Fruit fly (Drosophila melanogaster) whole organism, embryonic: ENCODE measurements around the gene Scox.

Experiments used
- Ada2b ChIP-seq: fragments of 200-800 bp; sonication (Bioruptor generic); IDR thresholded peaks from 2 replicates; pipeline ENCODE4 v1.3.6; 2022; ENCODE audit warnings: missing biosample characterization, missing genetic modification characterization
- Aef1 ChIP-seq: fragments of 200-800 bp; sonication (Bioruptor generic); IDR thresholded peaks from 3 replicates; pipeline ENCODE4 v1.3.6; 2022; ENCODE audit warnings: missing biosample characterization, missing genetic modification characterization
- CG15601 ChIP-seq: fragments of 200-800 bp; sonication (Bioruptor generic); optimal IDR thresholded peaks from 3 replicates; lab custom pipeline; 2019; ENCODE audit warnings: missing biosample characterization, mild to moderate bottlenecking, missing genetic modification characterization, moderate library complexity
- CG16813 ChIP-seq: fragments of 200-800 bp; sonication (Bioruptor generic); IDR thresholded peaks from 3 replicates; pipeline ENCODE4 v1.3.6; 2022; ENCODE audit warnings: missing biosample characterization, missing genetic modification characterization; ENCODE audit not compliant: partially characterized antibody
- CG18262 ChIP-seq: fragments of 200-800 bp; optimal IDR thresholded peaks from 3 replicates; lab custom pipeline; 2019; ENCODE audit warnings: missing biosample characterization, mild to moderate bottlenecking, missing genetic modification characterization, moderate library complexity
- CG31388 ChIP-seq: fragments of 200-800 bp; sonication (Bioruptor generic); optimal IDR thresholded peaks from 2 replicates; lab custom pipeline; 2016; ENCODE audit warnings: missing biosample characterization, missing genetic modification characterization
- CG31441 ChIP-seq: fragments of 200-800 bp; sonication (Bioruptor generic); IDR thresholded peaks from 2 replicates; pipeline ENCODE4 v1.3.6; 2022; ENCODE audit warnings: missing biosample characterization, missing genetic modification characterization
- CG42726 ChIP-seq: fragments of 200-800 bp; sonication (Bioruptor generic); IDR thresholded peaks from 2 replicates; pipeline ENCODE4 v1.3.6; 2022; ENCODE audit warnings: missing biosample characterization, missing genetic modification characterization; ENCODE audit not compliant: partially characterized antibody
- CG5245 ChIP-seq: fragments of 200-800 bp; sonication (Bioruptor generic); optimal IDR thresholded peaks from 3 replicates; lab custom pipeline; 2016; ENCODE audit warnings: missing biosample characterization, missing genetic modification characterization
- CG6175 ChIP-seq: fragments of 200-800 bp; sonication (Bioruptor generic); IDR thresholded peaks from 3 replicates; pipeline ENCODE4 v1.3.6; 2022; ENCODE audit warnings: missing biosample characterization, missing genetic modification characterization
- CG7357 ChIP-seq: fragments of 200-800 bp; sonication (Bioruptor generic); IDR thresholded peaks from 3 replicates; pipeline ENCODE4 v1.3.6; 2022; ENCODE audit warnings: missing biosample characterization, missing genetic modification characterization
- CG7372 ChIP-seq: fragments of 200-800 bp; sonication (Bioruptor generic); IDR thresholded peaks from 2 replicates; pipeline ENCODE4 v1.3.6; 2022; ENCODE audit warnings: missing biosample characterization, missing genetic modification characterization
- CG7556 ChIP-seq: fragments of 200-800 bp; sonication (Bioruptor generic); optimal IDR thresholded peaks from 2 replicates; lab custom pipeline; 2017; ENCODE audit warnings: missing biosample characterization, mild to moderate bottlenecking, missing genetic modification characterization
- CG7745 ChIP-seq: fragments of 200-800 bp; sonication (Bioruptor generic); optimal IDR thresholded peaks from 2 replicates; lab custom pipeline; 2018; ENCODE audit warnings: missing biosample characterization, mild to moderate bottlenecking, missing genetic modification characterization, moderate library complexity
- CG7839 ChIP-seq: fragments of 200-800 bp; sonication (Bioruptor generic); optimal IDR thresholded peaks from 3 replicates; lab custom pipeline; 2018; ENCODE audit warnings: missing biosample characterization, mild to moderate bottlenecking, missing genetic modification characterization, moderate library complexity
- CG8089 ChIP-seq: fragments of 200-800 bp; sonication (Bioruptor generic); optimal IDR thresholded peaks from 3 replicates; lab custom pipeline; 2016; ENCODE audit warnings: missing biosample characterization, missing genetic modification characterization
- CG8478 ChIP-seq: fragments of >200 bp; optimal IDR thresholded peaks from 2 replicates; lab custom pipeline; 2018
- ERR ChIP-seq: fragments of 200-800 bp; sonication (Bioruptor generic); optimal IDR thresholded peaks from 2 replicates; lab custom pipeline; 2016; ENCODE audit warnings: missing biosample characterization, missing genetic modification characterization
- Ets97D ChIP-seq: fragments of 200-800 bp; sonication (Bioruptor generic); optimal IDR thresholded peaks from 3 replicates; lab custom pipeline; 2016; ENCODE audit warnings: missing biosample characterization, missing genetic modification characterization
- Fer1 ChIP-seq: fragments of 200-800 bp; sonication (Bioruptor generic); optimal IDR thresholded peaks from 2 replicates; lab custom pipeline; 2017; ENCODE audit warnings: missing biosample characterization, mild to moderate bottlenecking, missing genetic modification characterization
- H15 ChIP-seq: fragments of 200-800 bp; sonication (Bioruptor generic); IDR thresholded peaks from 3 replicates; pipeline ENCODE4 v1.3.6; 2022; ENCODE audit warnings: missing biosample characterization, missing genetic modification characterization
- Hmr ChIP-seq: fragments of 200-800 bp; sonication (Bioruptor generic); optimal IDR thresholded peaks from 3 replicates; lab custom pipeline; 2017; ENCODE audit warnings: mild to moderate bottlenecking, missing biosample characterization, missing genetic modification reagents, missing genetic modification characterization
- Hr3 ChIP-seq: fragments of 200-800 bp; sonication (Bioruptor generic); optimal IDR thresholded peaks from 3 replicates; lab custom pipeline; 2016; ENCODE audit warnings: missing biosample characterization, missing genetic modification characterization
- Max ChIP-seq: fragments of 200-800 bp; sonication (Bioruptor generic); optimal IDR thresholded peaks from 2 replicates; lab custom pipeline; 2016; ENCODE audit warnings: missing biosample characterization, mild to moderate bottlenecking, missing genetic modification characterization
- Nf-YB ChIP-seq: fragments of 200-800 bp; sonication (Bioruptor generic); optimal IDR thresholded peaks from 3 replicates; lab custom pipeline; 2019; ENCODE audit warnings: missing biosample characterization, mild to moderate bottlenecking, missing genetic modification characterization, moderate library complexity
- Rx ChIP-seq: fragments of 200-800 bp; sonication (Bioruptor generic); IDR thresholded peaks from 2 replicates; pipeline ENCODE4 v1.3.6; 2022; ENCODE audit warnings: missing biosample characterization, missing genetic modification characterization
- Sox102F ChIP-seq: fragments of 200-800 bp; sonication (Bioruptor generic); optimal IDR thresholded peaks from 2 replicates; lab custom pipeline; 2018; ENCODE audit warnings: missing biosample characterization, mild to moderate bottlenecking, missing genetic modification characterization, moderate library complexity
- ap ChIP-seq: fragments of 200-800 bp; sonication (Bioruptor generic); IDR thresholded peaks from 2 replicates; pipeline ENCODE4 v1.3.6; 2022; ENCODE audit warnings: missing biosample characterization, missing genetic modification characterization
- ara ChIP-seq: fragments of 200-800 bp; sonication (Bioruptor generic); IDR thresholded peaks from 2 replicates; pipeline ENCODE4 v1.3.6; 2022; ENCODE audit warnings: missing biosample characterization, missing genetic modification characterization
- ato ChIP-seq: fragments of 200-800 bp; sonication (Bioruptor generic); IDR thresholded peaks from 2 replicates; pipeline ENCODE4 v1.3.6; 2022; ENCODE audit warnings: missing biosample characterization, missing genetic modification characterization; ENCODE audit not compliant: partially characterized antibody
- bcd ChIP-seq: fragments of 200-800 bp; sonication (Bioruptor generic); optimal IDR thresholded peaks from 2 replicates; lab custom pipeline; 2017; ENCODE audit warnings: missing biosample characterization, mild to moderate bottlenecking, missing genetic modification characterization
- btn ChIP-seq: fragments of 200-800 bp; sonication (Bioruptor generic); optimal IDR thresholded peaks from 2 replicates; lab custom pipeline; 2016; ENCODE audit warnings: missing biosample characterization, missing genetic modification characterization
- chn ChIP-seq: fragments of 200-800 bp; sonication (Bioruptor generic); optimal IDR thresholded peaks from 2 replicates; lab custom pipeline; 2016; ENCODE audit warnings: missing biosample characterization, missing genetic modification characterization
- dmrt11E ChIP-seq: fragments of 200-800 bp; sonication (Bioruptor generic); optimal IDR thresholded peaks from 3 replicates; lab custom pipeline; 2018; ENCODE audit warnings: missing biosample characterization, mild to moderate bottlenecking, missing genetic modification characterization, moderate library complexity
- emc ChIP-seq: fragments of 200-800 bp; sonication (Bioruptor generic); optimal IDR thresholded peaks from 2 replicates; lab custom pipeline; 2016; ENCODE audit warnings: missing biosample characterization, missing genetic modification characterization
- exex ChIP-seq: fragments of 200-800 bp; sonication (Bioruptor generic); optimal IDR thresholded peaks from 4 replicates; lab custom pipeline; 2018; ENCODE audit warnings: missing biosample characterization, mild to moderate bottlenecking, missing genetic modification characterization, moderate library complexity
- fd64A ChIP-seq: fragments of 200-800 bp; sonication (Bioruptor generic); optimal IDR thresholded peaks from 3 replicates; lab custom pipeline; 2018; ENCODE audit warnings: missing biosample characterization, mild to moderate bottlenecking, missing genetic modification characterization
- fu2 ChIP-seq: fragments of 200-800 bp; sonication (Bioruptor generic); optimal IDR thresholded peaks from 2 replicates; lab custom pipeline; 2016; ENCODE audit warnings: missing biosample characterization, missing genetic modification characterization
- h ChIP-seq: fragments of >200 bp; optimal IDR thresholded peaks from 2 replicates; lab custom pipeline; 2017
- klu ChIP-seq: fragments of 200-800 bp; sonication (Bioruptor generic); IDR thresholded peaks from 2 replicates; pipeline ENCODE4 v1.3.6; 2022; ENCODE audit warnings: missing biosample characterization, missing genetic modification characterization
- nau ChIP-seq: fragments of 200-800 bp; sonication (Bioruptor generic); optimal IDR thresholded peaks from 3 replicates; lab custom pipeline; 2017; ENCODE audit warnings: missing biosample characterization, mild to moderate bottlenecking, missing genetic modification characterization, missing genetic modification reagents
- nmo ChIP-seq: fragments of 200-800 bp; sonication (Bioruptor generic); optimal IDR thresholded peaks from 2 replicates; lab custom pipeline; 2018; ENCODE audit warnings: missing biosample characterization, mild to moderate bottlenecking, missing genetic modification characterization, moderate library complexity
- onecut ChIP-seq: fragments of 200-800 bp; sonication (Bioruptor generic); IDR thresholded peaks from 2 replicates; pipeline ENCODE4 v1.3.6; 2022; ENCODE audit warnings: missing biosample characterization, missing genetic modification characterization
- org-1 ChIP-seq: fragments of 200-800 bp; sonication (Bioruptor generic); optimal IDR thresholded peaks from 2 replicates; lab custom pipeline; 2017; ENCODE audit warnings: missing biosample characterization, missing genetic modification characterization
- otp ChIP-seq: fragments of 200-800 bp; sonication (Bioruptor generic); IDR thresholded peaks from 3 replicates; pipeline ENCODE4, ENCODE4 v1.3.6; 2022; ENCODE audit warnings: missing biosample characterization, missing genetic modification characterization
- peb ChIP-seq: fragments of 200-800 bp; sonication (Bioruptor generic); IDR thresholded peaks from 2 replicates; pipeline ENCODE4 v1.3.6; 2022; ENCODE audit warnings: missing biosample characterization, missing genetic modification characterization
- psq ChIP-seq: fragments of 200-800 bp; sonication (Bioruptor generic); optimal IDR thresholded peaks from 2 replicates; lab custom pipeline; 2017; ENCODE audit warnings: missing biosample characterization, missing genetic modification characterization
- sob ChIP-seq: fragments of 200-800 bp; sonication (Bioruptor generic); IDR thresholded peaks from 2 replicates; pipeline ENCODE4 v1.3.6; 2022; ENCODE audit warnings: missing biosample characterization, missing genetic modification characterization
- sr ChIP-seq: fragments of 200-800 bp; sonication (Bioruptor generic); IDR thresholded peaks from 3 replicates; pipeline ENCODE4 v1.3.6; 2022; ENCODE audit warnings: missing biosample characterization, missing genetic modification characterization
- trem ChIP-seq: fragments of 200-800 bp; optimal IDR thresholded peaks from 3 replicates; lab custom pipeline; 2019; ENCODE audit warnings: missing biosample characterization, mild to moderate bottlenecking, missing genetic modification characterization, moderate library complexity
- vfl ChIP-seq: fragments of 200-800 bp; sonication (Bioruptor generic); optimal IDR thresholded peaks from 2 replicates; lab custom pipeline; 2016; ENCODE audit warnings: missing biosample characterization, missing genetic modification characterization

The Scox gene

DNA sequence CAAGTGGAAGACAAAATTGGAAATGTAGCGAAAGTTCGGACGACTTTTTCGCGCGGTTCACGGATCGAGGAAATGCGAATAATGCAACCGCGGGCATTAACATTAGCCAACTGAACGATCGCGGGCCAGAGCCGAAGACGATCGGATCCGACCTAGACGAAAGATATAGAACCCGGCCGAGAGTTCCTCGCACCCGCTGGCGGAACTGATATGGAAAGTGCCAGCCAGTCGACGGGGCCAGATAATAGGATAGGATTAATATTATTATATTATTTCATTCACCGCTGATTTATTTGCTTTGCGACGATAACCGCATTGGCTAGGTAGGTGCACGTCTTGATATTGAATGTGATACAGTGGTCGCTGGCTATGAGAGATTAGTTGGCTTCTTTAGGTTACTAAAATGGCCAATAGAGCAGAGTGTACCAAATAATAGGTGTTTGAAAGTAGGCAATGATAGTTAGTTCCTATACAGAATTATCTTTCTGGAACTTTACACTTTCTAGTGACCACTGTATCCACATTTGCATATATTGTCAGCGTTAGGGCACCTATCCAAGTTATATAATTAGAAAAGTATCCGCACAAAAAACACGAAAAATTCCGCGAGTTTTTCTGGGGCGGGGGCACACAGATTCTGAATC lies 30.8 kb upstream of the Scox start (continued):
- TF ChIP-seq dmrt11E (tag; lab: Kevin White, UChicago) (peak; percentile 66), CG7839 (tag; lab: Kevin White, UChicago) (peak; percentile 78), CG7357 (peak; percentile 55; the same call in 1 of the 3 replicates), CG16813 (GFP tag; lab: Robert Waterston, UW) (no peak), nau (GFP tag; lab: Kevin White, UChicago) (no peak), Ets97D (GFP tag; lab: Kevin White, UChicago) (no peak), btn (GFP tag; lab: Kevin White, UChicago) (peak; percentile 75), emc (GFP tag; lab: Kevin White, UChicago) (peak; percentile 39), chn (GFP tag; lab: Kevin White, UChicago) (peak; percentile 49), CG8089 (GFP tag; lab: Kevin White, UChicago) (no peak), Sox102F (GFP tag; lab: Kevin White, UChicago) (peak; percentile 76), fd64A (GFP tag; lab: Kevin White, UChicago) (peak; percentile 2), Ada2b (GFP tag; lab: Robert Waterston, UW) (peak; percentile 76), Max (GFP tag; lab: Kevin White, UChicago) (peak; percentile 2), Rx (GFP tag; lab: Robert Waterston, UW) (peak; percentile 64), exex (peak; percentile 77), CG5245 (peak; percentile 51), sr (peak; percentile 22; the same call in 1 of the 3 replicates), CG7372 (peak; percentile 63), CG7556 (GFP tag; lab: Kevin White, UChicago) (peak; percentile 27), CG7745 (no peak), onecut (GFP tag; lab: Robert Waterston, UW) (peak; percentile 45), Hr3 (GFP tag; lab: Kevin White, UChicago) (peak; percentile 46), fu2 (GFP tag; lab: Kevin White, UChicago) (peak; percentile 21), CG31388 (GFP tag; lab: Kevin White, UChicago) (peak; percentile 24), CG15601 (tag; lab: Kevin White, UChicago) (peak; percentile 43), Aef1 (GFP tag; lab: Robert Waterston, UW) (peak; percentile 72), CG18262 (peak; percentile 65), h (lab: Kevin White, UChicago) (no peak), ato (GFP tag; lab: Robert Waterston, UW) (no peak), sob (GFP tag; lab: Robert Waterston, UW) (peak; percentile 71), nmo (peak; percentile 62), trem (tag; lab: Kevin White, UChicago) (peak; percentile 24), otp (GFP tag; lab: Robert Waterston, UW) (peak; percentile 61; the same call in 2 of the 3 replicates), CG6175 (GFP tag; lab: Robert Waterston, UW) (0 out of 3 replicates have a peak, but pooled peaks have one; percentile 48), ERR (peak; percentile 12), CG8478 (lab: Kevin White, UChicago) (no peak), vfl (GFP tag; lab: Kevin White, UChicago) (peak; percentile 19), Fer1 (GFP tag; lab: Kevin White, UChicago) (peak; percentile 41), Nf-YB (GFP tag; lab: Kevin White, UChicago) (peak; percentile 11), ap (GFP tag; lab: Robert Waterston, UW) (peak; percentile 49; the same call in 1 of the 2 replicates), CG31441 (peak; percentile 54; the same call in 1 of the 2 replicates), org-1 (GFP tag; lab: Kevin White, UChicago) (peak; percentile 14), klu (0 out of 2 replicates have a peak, but pooled peaks have one; percentile 47), psq (GFP tag; lab: Kevin White, UChicago) (no peak), ara (GFP tag; lab: Robert Waterston, UW) (peak; percentile 78), peb (GFP tag; lab: Robert Waterston, UW) (no peak), Hmr (GFP tag; lab: Kevin White, UChicago) (peak; percentile 55), H15 (GFP tag; lab: Robert Waterston, UW) (peak; percentile 57; the same call in 1 of the 3 replicates), CG42726 (no peak), bcd (peak; percentile 74)
